Worm (Caenorhabditis elegans) whole organism, late embryonic: ENCODE measurements around the gene F59A6.13.

Experiments used
- C08G9.2 ChIP-seq: sonication (generic microtip); optimal IDR thresholded peaks from 2 replicates; lab custom pipeline; 2016; ENCODE audit warnings: mild to moderate bottlenecking, missing genetic modification characterization, moderate library complexity, missing compliant biosample characterization
- C38D4.7 ChIP-seq: fragments of 200-800 bp; sonication (Bioruptor generic); optimal IDR thresholded peaks from 2 replicates; lab custom pipeline; 2018; ENCODE audit warnings: mild to moderate bottlenecking, missing genetic modification characterization, moderate library complexity, missing compliant biosample characterization
- F13H6.1 ChIP-seq: sonication (generic microtip); optimal IDR thresholded peaks from 2 replicates; lab custom pipeline; 2016; ENCODE audit warnings: missing genetic modification characterization, missing compliant biosample characterization
- T23F11.4 ChIP-seq: fragments of 200-800 bp; sonication (Bioruptor generic); optimal IDR thresholded peaks from 2 replicates; lab custom pipeline; 2018; ENCODE audit warnings: mild to moderate bottlenecking, missing genetic modification characterization, missing compliant biosample characterization
- Y22D7AL.16 ChIP-seq: sonication (generic microtip); optimal IDR thresholded peaks from 2 replicates; lab custom pipeline; 2016; ENCODE audit warnings: missing genetic modification characterization, missing compliant biosample characterization
- ahr-1 ChIP-seq: sonication (generic microtip); optimal IDR thresholded peaks from 2 replicates; lab custom pipeline; 2016; ENCODE audit warnings: missing genetic modification characterization, missing compliant biosample characterization
- ama-1 ChIP-seq: fragments of 150-350 bp; optimal IDR thresholded peaks from 2 replicates; lab custom pipeline; 2014
- ceh-14 ChIP-seq: sonication (generic microtip); optimal IDR thresholded peaks from 2 replicates; lab custom pipeline; 2016; ENCODE audit warnings: missing genotype, missing genetic modification characterization, missing compliant biosample characterization
- ceh-18 ChIP-seq: sonication (generic microtip); optimal IDR thresholded peaks from 2 replicates; lab custom pipeline; 2016; ENCODE audit warnings: missing genetic modification characterization, missing compliant biosample characterization
- ceh-19 ChIP-seq: fragments of 200-800 bp; sonication (Bioruptor generic); optimal IDR thresholded peaks from 2 replicates; lab custom pipeline; 2018; ENCODE audit warnings: mild to moderate bottlenecking, missing genetic modification characterization, missing compliant biosample characterization
- ceh-2 ChIP-seq: sonication (generic microtip); optimal IDR thresholded peaks from 2 replicates; lab custom pipeline; 2016; ENCODE audit warnings: missing genotype, missing genetic modification characterization, missing compliant biosample characterization
- ceh-24 ChIP-seq: sonication (generic microtip); optimal IDR thresholded peaks from 2 replicates; lab custom pipeline; 2016; ENCODE audit warnings: mild to moderate bottlenecking, missing genetic modification characterization, missing compliant biosample characterization
- ceh-30 ChIP-seq: fragments of 150-350 bp; optimal IDR thresholded peaks from 2 replicates; lab custom pipeline; 2014; ENCODE audit warnings: missing biosample characterization, missing genetic modification characterization
- ceh-31 ChIP-seq: sonication (generic microtip); optimal IDR thresholded peaks from 2 replicates; lab custom pipeline; 2016; ENCODE audit warnings: missing genetic modification characterization, missing compliant biosample characterization
- ceh-34 ChIP-seq: sonication (generic microtip); optimal IDR thresholded peaks from 2 replicates; lab custom pipeline; 2016; ENCODE audit warnings: mild to moderate bottlenecking, missing genetic modification characterization, missing compliant biosample characterization
- ceh-6 ChIP-seq: fragments of 200-800 bp; sonication (Bioruptor generic); optimal IDR thresholded peaks from 2 replicates; lab custom pipeline; 2018; ENCODE audit warnings: mild to moderate bottlenecking, missing genetic modification characterization, missing compliant biosample characterization
- dmd-4 ChIP-seq: sonication (generic microtip); optimal IDR thresholded peaks from 2 replicates; lab custom pipeline; 2016; ENCODE audit warnings: borderline replicate concordance, missing genetic modification characterization, missing compliant biosample characterization
- dve-1 ChIP-seq: sonication (generic microtip); optimal IDR thresholded peaks from 2 replicates; lab custom pipeline; 2017; ENCODE audit warnings: antibody characterized with exemption, mild to moderate bottlenecking, missing genetic modification characterization, missing compliant biosample characterization
- elt-2 ChIP-seq: sonication (generic microtip); optimal IDR thresholded peaks from 2 replicates; lab custom pipeline; 2016; ENCODE audit warnings: missing genetic modification reagents, missing genetic modification characterization, missing compliant biosample characterization
- elt-4 ChIP-seq: sonication (generic microtip); optimal IDR thresholded peaks from 2 replicates; lab custom pipeline; 2016; ENCODE audit warnings: missing genetic modification characterization, missing compliant biosample characterization
- ets-4 ChIP-seq: sonication (generic microtip); optimal IDR thresholded peaks from 2 replicates; lab custom pipeline; 2016; ENCODE audit warnings: missing genetic modification characterization, missing compliant biosample characterization
- fax-1 ChIP-seq: sonication (generic microtip); optimal IDR thresholded peaks from 2 replicates; lab custom pipeline; 2016; ENCODE audit warnings: missing genotype, missing genetic modification characterization, missing compliant biosample characterization
- fkh-10 ChIP-seq: fragments of 150-350 bp; optimal IDR thresholded peaks from 2 replicates; lab custom pipeline; 2014; ENCODE audit warnings: missing biosample characterization, missing genetic modification reagents, missing genetic modification characterization
- fkh-6 ChIP-seq: sonication (generic microtip); optimal IDR thresholded peaks from 2 replicates; lab custom pipeline; 2016; ENCODE audit warnings: missing genetic modification characterization, missing compliant biosample characterization
- gmeb-2 ChIP-seq: sonication (generic microtip); optimal IDR thresholded peaks from 2 replicates; lab custom pipeline; 2016; ENCODE audit warnings: missing genetic modification characterization, inconsistent platforms, missing compliant biosample characterization
- hlh-8 ChIP-seq: sonication (generic microtip); optimal IDR thresholded peaks from 2 replicates; lab custom pipeline; 2016; ENCODE audit warnings: missing genotype, missing genetic modification characterization, missing compliant biosample characterization
- lim-6 ChIP-seq: sonication (generic microtip); optimal IDR thresholded peaks from 2 replicates; lab custom pipeline; 2016; ENCODE audit warnings: missing genetic modification characterization, missing compliant biosample characterization
- lin-11 ChIP-seq: fragments of 200-800 bp; sonication (Bioruptor generic); optimal IDR thresholded peaks from 2 replicates; lab custom pipeline; 2018; ENCODE audit warnings: mild to moderate bottlenecking, missing genetic modification characterization, missing compliant biosample characterization
- nfya-1 ChIP-seq: sonication (generic microtip); optimal IDR thresholded peaks from 2 replicates; lab custom pipeline; 2017; ENCODE audit warnings: missing genetic modification characterization, mild to moderate bottlenecking, missing compliant biosample characterization, antibody characterized with exemption, moderate library complexity
- nhr-11 ChIP-seq: fragments of 150-350 bp; optimal IDR thresholded peaks from 2 replicates; lab custom pipeline; 2014; ENCODE audit warnings: missing biosample characterization, missing genetic modification characterization
- npax-4 ChIP-seq: sonication (generic microtip); optimal IDR thresholded peaks from 2 replicates; lab custom pipeline; 2016; ENCODE audit warnings: missing genetic modification characterization, missing compliant biosample characterization
- pat-9 ChIP-seq: fragments of 200-800 bp; sonication (Bioruptor generic); optimal IDR thresholded peaks from 2 replicates; lab custom pipeline; 2018; ENCODE audit warnings: mild to moderate bottlenecking, missing genetic modification characterization, moderate library complexity, missing compliant biosample characterization
- pax-1 ChIP-seq: fragments of 150-350 bp; optimal IDR thresholded peaks from 2 replicates; lab custom pipeline; 2014; ENCODE audit warnings: missing biosample characterization, missing genetic modification characterization
- pha-4 ChIP-seq: fragments of 150-350 bp; optimal IDR thresholded peaks from 2 replicates; lab custom pipeline; 2018; ENCODE audit warnings: missing biosample characterization, missing genetic modification reagents, missing genetic modification characterization
- pros-1 ChIP-seq: fragments of 150-350 bp; optimal IDR thresholded peaks from 2 replicates; lab custom pipeline; 2014; ENCODE audit warnings: missing biosample characterization, missing genetic modification reagents, missing genetic modification characterization
- ref-2 ChIP-seq: sonication (generic microtip); optimal IDR thresholded peaks from 2 replicates; lab custom pipeline; 2016; ENCODE audit warnings: missing genetic modification characterization, missing compliant biosample characterization
- rnt-1 ChIP-seq: sonication (generic microtip); optimal IDR thresholded peaks from 2 replicates; lab custom pipeline; 2016; ENCODE audit warnings: missing genetic modification characterization, missing compliant biosample characterization
- sdc-2 ChIP-seq: sonication (generic microtip); optimal IDR thresholded peaks from 2 replicates; lab custom pipeline; 2016; ENCODE audit warnings: missing genotype, missing genetic modification characterization, missing compliant biosample characterization
- tbx-2 ChIP-seq: sonication (generic microtip); optimal IDR thresholded peaks from 2 replicates; lab custom pipeline; 2016; ENCODE audit warnings: missing genetic modification characterization, missing compliant biosample characterization
- unc-3 ChIP-seq, 2 experiments: fragments of 200-800 bp in 1 of 2; sonication (Bioruptor generic) in 1 of 2; sonication (generic microtip) in 1 of 2; conservative IDR thresholded peaks in 1 of 2; optimal IDR thresholded peaks in 1 of 2; 2 replicates each; pipeline versions ENCODE4 v1.3.6 to Lab custom; 2016 to 2022; ENCODE audit warnings: missing compliant biosample characterization in 2 of 2, missing genetic modification characterization in 2 of 2, missing genetic modification reagents in 1 of 2
- unc-42 ChIP-seq: sonication (generic microtip); optimal IDR thresholded peaks from 2 replicates; lab custom pipeline; 2016; ENCODE audit warnings: missing genotype, missing genetic modification characterization, missing compliant biosample characterization
- unc-55 ChIP-seq: sonication (generic microtip); optimal IDR thresholded peaks from 2 replicates; lab custom pipeline; 2017; ENCODE audit warnings: missing biosample characterization, missing genetic modification reagents, missing genetic modification characterization

F59A6.13 gene

DNA sequence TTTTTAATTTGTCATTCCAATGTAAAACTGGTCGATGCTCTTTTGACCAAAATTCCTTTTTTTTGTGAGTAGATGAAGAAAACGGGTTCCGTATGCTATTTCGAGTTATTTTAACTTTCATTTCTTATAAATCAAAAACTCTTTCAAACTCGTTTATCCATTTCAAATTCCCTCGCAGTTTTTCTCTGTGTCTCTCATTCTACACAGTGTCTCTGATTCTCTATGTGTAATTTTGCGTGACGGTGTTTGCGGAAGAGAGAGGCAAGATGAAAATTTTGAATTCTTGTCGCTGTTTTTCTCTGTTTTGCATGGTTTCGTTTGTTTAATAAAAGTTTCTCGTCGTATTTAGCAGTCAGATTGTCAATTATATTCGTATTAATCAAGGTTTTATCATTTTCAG lies 23.5 kb upstream of the F59A6.13 start, which contains the start of gene citk-2:
TSS of gene citk-2 (plus strand) at position 399 of the 400 bp plus-strand sequence.
- TF ChIP-seq ceh-30 (no peak), pat-9 (tag; lab: Kevin White, UChicago) (no peak), ceh-2 (tag; lab: Kevin White, UChicago) (no peak), ama-1 (lab: Kevin White, UChicago) (no peak), unc-42 (peak; percentile 77), gmeb-2 (tag; lab: Kevin White, UChicago) (no peak), ceh-34 (tag; lab: Kevin White, UChicago) (no peak), rnt-1 (tag; lab: Kevin White, UChicago) (peak; percentile 20), pros-1 (tag; lab: Kevin White, UChicago) (peak; percentile 21), dve-1 (tag; lab: Kevin White, UChicago) (peak; percentile 39), tbx-2 (peak; percentile 9), Y22D7AL.16 (tag; lab: Kevin White, UChicago) (no peak), nfya-1 (tag; lab: Kevin White, UChicago) (peak; percentile 86), dmd-4 (tag; lab: Kevin White, UChicago) (no peak), hlh-8 (no peak), sdc-2 (tag; lab: Kevin White, UChicago) (peak; percentile 31), lin-11 (tag; lab: Kevin White, UChicago) (no peak), fax-1 (tag; lab: Kevin White, UChicago) (no peak), ceh-31 (tag; lab: Kevin White, UChicago) (peak; percentile 73), ceh-14 (tag; lab: Kevin White, UChicago) (peak; percentile 1), ceh-19 (no peak), npax-4 (no peak), fkh-10 (GFP tag; lab: Kevin White, UChicago) (no peak), ceh-24 (tag; lab: Kevin White, UChicago) (no peak), T23F11.4 (GFP tag; lab: Kevin White, UChicago) (no peak), elt-4 (no peak), C38D4.7 (GFP tag; lab: Kevin White, UChicago) (no peak), elt-2 (tag; lab: Kevin White, UChicago) (no peak), ceh-18 (tag; lab: Kevin White, UChicago) (no peak), pha-4 (tag; lab: Kevin White, UChicago) (no peak), ahr-1 (no peak), fkh-6 (no peak), ets-4 (tag; lab: Kevin White, UChicago) (peak; percentile 26), unc-55 (peak; percentile 61), nhr-11 (tag; lab: Kevin White, UChicago) (no peak)

ce11 chrII:5001866-5002265 lies 20.7 kb upstream of the F59A6.13 start:
- TF ChIP-seq nhr-11 (tag; lab: Kevin White, UChicago) (no peak), ceh-14 (tag; lab: Kevin White, UChicago) (no peak), unc-3 (GFP tag; conservative IDR thresholded peaks at IDR 0.05; lab: Robert Waterston, UW) (no peak), unc-3 (tag; optimal IDR thresholded peaks at IDR 0.05; lab: Kevin White, UChicago) (no peak), ceh-31 (tag; lab: Kevin White, UChicago) (no peak), ceh-34 (tag; lab: Kevin White, UChicago) (no peak), pat-9 (tag; lab: Kevin White, UChicago) (no peak), ceh-6 (no peak), lim-6 (tag; lab: Kevin White, UChicago) (no peak), elt-4 (no peak), F13H6.1 (tag; lab: Kevin White, UChicago) (no peak), nfya-1 (tag; lab: Kevin White, UChicago) (no peak), C08G9.2 (tag; lab: Kevin White, UChicago) (no peak), pha-4 (tag; lab: Kevin White, UChicago) (no peak), ahr-1 (no peak), sdc-2 (tag; lab: Kevin White, UChicago) (no peak), pax-1 (tag; lab: Kevin White, UChicago) (no peak), ref-2 (tag; lab: Kevin White, UChicago) (no peak), Y22D7AL.16 (tag; lab: Kevin White, UChicago) (no peak), C38D4.7 (GFP tag; lab: Kevin White, UChicago) (no peak)
- TF ChIP-seq, all 69 proteins: peak for 0
